Worm (Caenorhabditis elegans) whole organism, late embryonic: Measurements from ENCODE around the gene srh-18.

Source experiments
- C08G9.2 ChIP-seq: sonication (generic microtip); optimal IDR thresholded peaks from 2 replicates; lab custom pipeline; 2016; ENCODE audit warnings: mild to moderate bottlenecking, missing genetic modification characterization, moderate library complexity, missing compliant biosample characterization
- F13H6.1 ChIP-seq: sonication (generic microtip); optimal IDR thresholded peaks from 2 replicates; lab custom pipeline; 2016; ENCODE audit warnings: missing genetic modification characterization, missing compliant biosample characterization
- K02D7.2 ChIP-seq: sonication (generic microtip); optimal IDR thresholded peaks from 2 replicates; lab custom pipeline; 2017; ENCODE audit warnings: mild to moderate bottlenecking, missing genetic modification characterization, missing compliant biosample characterization
- ama-1 ChIP-seq: fragments of 150-350 bp; optimal IDR thresholded peaks from 2 replicates; lab custom pipeline; 2014
- ceh-18 ChIP-seq: sonication (generic microtip); optimal IDR thresholded peaks from 2 replicates; lab custom pipeline; 2016; ENCODE audit warnings: missing genetic modification characterization, missing compliant biosample characterization
- ceh-19 ChIP-seq: fragments of 200-800 bp; sonication (Bioruptor generic); optimal IDR thresholded peaks from 2 replicates; lab custom pipeline; 2018; ENCODE audit warnings: mild to moderate bottlenecking, missing genetic modification characterization, missing compliant biosample characterization
- ceh-22 ChIP-seq: sonication (generic microtip); optimal IDR thresholded peaks from 2 replicates; lab custom pipeline; 2017; ENCODE audit warnings: missing biosample characterization, missing genetic modification characterization
- ceh-34 ChIP-seq: sonication (generic microtip); optimal IDR thresholded peaks from 2 replicates; lab custom pipeline; 2016; ENCODE audit warnings: mild to moderate bottlenecking, missing genetic modification characterization, missing compliant biosample characterization
- ceh-6 ChIP-seq: fragments of 200-800 bp; sonication (Bioruptor generic); optimal IDR thresholded peaks from 2 replicates; lab custom pipeline; 2018; ENCODE audit warnings: mild to moderate bottlenecking, missing genetic modification characterization, missing compliant biosample characterization
- ceh-9 ChIP-seq: sonication (generic microtip); optimal IDR thresholded peaks from 2 replicates; lab custom pipeline; 2016; ENCODE audit warnings: mild to moderate bottlenecking, missing genetic modification characterization, inconsistent platforms, missing compliant biosample characterization
- che-1 ChIP-seq: sonication (generic microtip); optimal IDR thresholded peaks from 2 replicates; lab custom pipeline; 2016; ENCODE audit warnings: mild to moderate bottlenecking, missing genetic modification characterization, missing compliant biosample characterization
- dmd-4 ChIP-seq: sonication (generic microtip); optimal IDR thresholded peaks from 2 replicates; lab custom pipeline; 2016; ENCODE audit warnings: borderline replicate concordance, missing genetic modification characterization, missing compliant biosample characterization
- elt-4 ChIP-seq: sonication (generic microtip); optimal IDR thresholded peaks from 2 replicates; lab custom pipeline; 2016; ENCODE audit warnings: missing genetic modification characterization, missing compliant biosample characterization
- fkh-10 ChIP-seq: fragments of 150-350 bp; optimal IDR thresholded peaks from 2 replicates; lab custom pipeline; 2014; ENCODE audit warnings: missing biosample characterization, missing genetic modification reagents, missing genetic modification characterization
- fkh-6 ChIP-seq: sonication (generic microtip); optimal IDR thresholded peaks from 2 replicates; lab custom pipeline; 2016; ENCODE audit warnings: missing genetic modification characterization, missing compliant biosample characterization
- hlh-30 ChIP-seq: sonication (generic microtip); optimal IDR thresholded peaks from 2 replicates; lab custom pipeline; 2017; ENCODE audit warnings: antibody characterized with exemption, missing genetic modification characterization, missing compliant biosample characterization; ENCODE audit not compliant: insufficient read depth
- hlh-8 ChIP-seq: sonication (generic microtip); optimal IDR thresholded peaks from 2 replicates; lab custom pipeline; 2016; ENCODE audit warnings: missing genotype, missing genetic modification characterization, missing compliant biosample characterization
- mec-3 ChIP-seq: sonication (generic microtip); optimal IDR thresholded peaks from 2 replicates; lab custom pipeline; 2016; ENCODE audit warnings: borderline replicate concordance, missing genetic modification characterization, missing compliant biosample characterization
- pha-4 ChIP-seq: fragments of 150-350 bp; optimal IDR thresholded peaks from 2 replicates; lab custom pipeline; 2018; ENCODE audit warnings: missing biosample characterization, missing genetic modification reagents, missing genetic modification characterization
- ref-2 ChIP-seq: sonication (generic microtip); optimal IDR thresholded peaks from 2 replicates; lab custom pipeline; 2016; ENCODE audit warnings: missing genetic modification characterization, missing compliant biosample characterization
- rnt-1 ChIP-seq: sonication (generic microtip); optimal IDR thresholded peaks from 2 replicates; lab custom pipeline; 2016; ENCODE audit warnings: missing genetic modification characterization, missing compliant biosample characterization
- unc-3 ChIP-seq, 2 experiments: fragments of 200-800 bp in 1 of 2; sonication (Bioruptor generic) in 1 of 2; sonication (generic microtip) in 1 of 2; conservative IDR thresholded peaks in 1 of 2; optimal IDR thresholded peaks in 1 of 2; 2 replicates each; pipeline versions ENCODE4 v1.3.6 to Lab custom; 2016 to 2022; ENCODE audit warnings: missing compliant biosample characterization in 2 of 2, missing genetic modification characterization in 2 of 2, missing genetic modification reagents in 1 of 2
- unc-42 ChIP-seq: sonication (generic microtip); optimal IDR thresholded peaks from 2 replicates; lab custom pipeline; 2016; ENCODE audit warnings: missing genotype, missing genetic modification characterization, missing compliant biosample characterization
- unc-55 ChIP-seq: sonication (generic microtip); optimal IDR thresholded peaks from 2 replicates; lab custom pipeline; 2017; ENCODE audit warnings: missing biosample characterization, missing genetic modification reagents, missing genetic modification characterization
- ztf-16 ChIP-seq: sonication (generic microtip); optimal IDR thresholded peaks from 2 replicates; lab custom pipeline; 2017; ENCODE audit warnings: missing genetic modification characterization, missing compliant biosample characterization

Gene srh-18

ce11 chrV:13333386-13334180 lies 15.3 kb downstream of the srh-18 start, which contains the start of gene nhr-168:
TSS of gene nhr-168 (minus strand) at chrV:13333871.
- TF ChIP-seq dmd-4 (tag; lab: Kevin White, UChicago) (no peak), mec-3 (no peak), ceh-6 (no peak)

ce11 chrV:13334447-13334846 lies 16.2 kb downstream of the srh-18 start:
- TF ChIP-seq pha-4 (no peak), ama-1 (no peak)

- no peak for TF ChIP-seq C08G9.2 (tag; lab: Kevin White, UChicago)
- TF ChIP-seq hlh-30 (tag; lab: Kevin White, UChicago), result peak; percentile 1
- no peak for TF ChIP-seq hlh-8 (tag; lab: Kevin White, UChicago)
These were observed 17.7 kb downstream of the srh-18 start, which contains the start of gene C50B6.9 for ce11 chrV:13335883-13336419. TSS of gene C50B6.9 (plus strand) at chrV:13336369.

- TF ChIP-seq fkh-10 (GFP tag; lab: Kevin White, UChicago), result no peak
- TF ChIP-seq ama-1, result no peak
- no peak for TF ChIP-seq ceh-19 (GFP tag; lab: Kevin White, UChicago)
These were observed 19.8 kb downstream of the srh-18 start for ce11 chrV:13338037-13338436.

- TF ChIP-seq ceh-19 (GFP tag; lab: Kevin White, UChicago) (no peak), ref-2 (tag; lab: Kevin White, UChicago) (no peak), K02D7.2 (tag; lab: Kevin White, UChicago) (no peak), ztf-16 (tag; lab: Kevin White, UChicago) (no peak), elt-4 (no peak), unc-42 (tag; lab: Kevin White, UChicago) (no peak), ama-1 (no peak), fkh-10 (GFP tag; lab: Kevin White, UChicago) (no peak), dmd-4 (tag; lab: Kevin White, UChicago) (no peak)
These were observed 21.5 kb downstream of the srh-18 start, which contains the start of the genes str-4 and lgc-48 for ce11 chrV:13339633-13340290. TSS of gene str-4 (minus strand) at chrV:13339733. TSS of gene lgc-48 (plus strand) at chrV:13340240.

- TF ChIP-seq ceh-18 (tag; lab: Kevin White, UChicago), result no peak
- no peak for TF ChIP-seq unc-55
- no peak for TF ChIP-seq unc-3 (GFP tag; conservative IDR thresholded peaks at IDR 0.05; lab: Robert Waterston, UW)
- no peak for TF ChIP-seq unc-3 (tag; optimal IDR thresholded peaks at IDR 0.05; lab: Kevin White, UChicago)
- no peak for TF ChIP-seq dmd-4 (tag; lab: Kevin White, UChicago)
- TF ChIP-seq hlh-30 (tag; lab: Kevin White, UChicago), result no peak
- no peak for TF ChIP-seq che-1
- TF ChIP-seq ceh-22 (tag; lab: Kevin White, UChicago), result no peak
- no peak for TF ChIP-seq F13H6.1 (tag; lab: Kevin White, UChicago)
- no peak for TF ChIP-seq unc-42 (tag; lab: Kevin White, UChicago)
- no peak for TF ChIP-seq ceh-9 (tag; lab: Kevin White, UChicago)
These were observed 24.0 kb downstream of the srh-18 start for ce11 chrV:13342235-13342634.

- no peak for TF ChIP-seq fkh-6
- peak; percentile 64 for TF ChIP-seq rnt-1
- TF ChIP-seq ceh-34 (tag; lab: Kevin White, UChicago), result no peak
- TF ChIP-seq ceh-18 (tag; lab: Kevin White, UChicago), result peak; percentile 32
- TF ChIP-seq unc-55, result peak; percentile 43
These were observed 27.6 kb downstream of the srh-18 start, which contains the start of gene twk-43 for ce11 chrV:13345867-13346328. TSS of gene twk-43 (plus strand) at chrV:13346278.
